ENCODE assay signal across 3 worm cellular contexts in the genomic region with DNA sequence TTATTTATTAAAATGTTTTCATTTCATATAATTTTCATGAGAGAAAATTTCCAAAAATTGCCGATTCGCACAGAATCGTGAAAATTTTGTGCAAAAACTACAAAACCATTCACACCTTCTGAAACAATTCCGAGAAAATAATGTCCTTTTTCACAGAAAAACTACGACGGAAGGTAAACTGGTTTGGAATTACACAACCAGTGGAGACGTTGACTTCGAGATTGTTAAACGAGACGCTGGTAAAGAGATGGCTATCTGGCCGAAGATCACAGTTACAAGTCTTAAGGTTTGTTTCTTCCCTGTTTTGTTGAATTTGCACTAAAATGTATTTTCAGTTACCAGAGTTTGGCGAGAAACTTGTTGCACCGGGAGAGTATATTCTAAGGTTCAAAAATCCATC.
TF ChIP-seq lines count a peak whose summit lies in the region.

No protein-coding gene starts in this region.

TF ChIP-seq in whole organism, L1 larva, 84 proteins besides CTCF, POLR2A, EP300 and RAD21:
- TF ChIP-seq elt-3 (tag; optimal IDR thresholded peaks at IDR 0.05; lab: Kevin White, UChicago) (no peak), lin-14 (GFP tag; optimal IDR thresholded peaks at IDR 0.05; lab: Kevin White, UChicago) (peak; percentile 16), nhr-85 (tag; lab: Kevin White, UChicago) (peak; percentile 19), ceh-90 (tag; optimal IDR thresholded peaks at IDR 0.05; lab: Kevin White, UChicago) (no peak), grh-1 (GFP tag; IDR thresholded peaks at IDR 0.05; lab: Robert Waterston, UW) (peak; percentile 53; the same call in 1 of the 2 replicates)

TF ChIP-seq in whole organism, L2 larva, 48 proteins besides CTCF, POLR2A, EP300 and RAD21:
- TF ChIP-seq nhr-25 (tag; optimal IDR thresholded peaks at IDR 0.05; lab: Kevin White, UChicago) (peak; percentile 9), ceh-16 (tag; optimal IDR thresholded peaks at IDR 0.05; lab: Kevin White, UChicago) (no peak)
TF ChIP-seq in whole organism, L2 larva: peak in this region for 1.

TF ChIP-seq in whole organism, L4 larva, 104 proteins besides CTCF, POLR2A, EP300 and RAD21:
- no peak for TF ChIP-seq ztf-11 (tag; optimal IDR thresholded peaks at IDR 0.05; lab: Kevin White, UChicago)
- no peak for TF ChIP-seq nhr-6 (tag; optimal IDR thresholded peaks at IDR 0.05; lab: Kevin White, UChicago)
- no peak for TF ChIP-seq lim-7 (GFP tag; IDR thresholded peaks at IDR 0.05; lab: Robert Waterston, UW)
- peak; percentile 77 for TF ChIP-seq aha-1 (tag; lab: Kevin White, UChicago)
- no peak for TF ChIP-seq dpl-1 (GFP tag; optimal IDR thresholded peaks at IDR 0.05; lab: Kevin White, UChicago)
- TF ChIP-seq unc-62 (GFP tag; optimal IDR thresholded peaks at IDR 0.05 in 1 of 2; lab: Kevin White, UChicago) = peak in 1 of 2 experiments; percentile 24
- TF ChIP-seq unc-62 (tag; optimal IDR thresholded peaks at IDR 0.05; lab: Kevin White, UChicago) = no peak
- TF ChIP-seq nhr-48 (tag; optimal IDR thresholded peaks at IDR 0.05; lab: Kevin White, UChicago) = no peak
- no peak for TF ChIP-seq arid-1 (GFP tag; conservative IDR thresholded peaks at IDR 0.05; lab: Robert Waterston, UW)
- TF ChIP-seq mxl-2 (GFP tag; conservative IDR thresholded peaks at IDR 0.05; lab: Robert Waterston, UW) = no peak
- no peak for TF ChIP-seq ZK337.2 (GFP tag; IDR thresholded peaks at IDR 0.05; lab: Robert Waterston, UW)
- no peak for TF ChIP-seq ceh-20 (GFP tag; IDR thresholded peaks at IDR 0.05; lab: Robert Waterston, UW)
- TF ChIP-seq daf-8 (GFP tag; IDR thresholded peaks at IDR 0.05; lab: Robert Waterston, UW) = no peak
- TF ChIP-seq nhr-77 (tag; optimal IDR thresholded peaks at IDR 0.05; lab: Kevin White, UChicago) = no peak
- TF ChIP-seq vab-7 (GFP tag; IDR thresholded peaks at IDR 0.05; lab: Robert Waterston, UW) = no peak
- TF ChIP-seq mep-1 (tag; optimal IDR thresholded peaks at IDR 0.05; lab: Kevin White, UChicago) = no peak
- no peak for TF ChIP-seq lin-13 (GFP tag; optimal IDR thresholded peaks at IDR 0.05; lab: Kevin White, UChicago)
- no peak for TF ChIP-seq ctbp-1 (GFP tag; IDR thresholded peaks at IDR 0.05; lab: Robert Waterston, UW)
- TF ChIP-seq sdz-12 (GFP tag; optimal IDR thresholded peaks at IDR 0.05; lab: Kevin White, UChicago) = no peak

Comparison
In these comparisons a context has a peak if more than half of its experiments do, and no peak if none do; other contexts are left out.
1. Of the 29 proteins assayed by ChIP-seq in both whole organism, L4 larva and whole organism, L1 larva: peak only in whole organism, L4 larva: aha-1; only in whole organism, L1 larva: none; in both: none; in neither: 27; mixed calls (peak in some experiments, not most) for 1.